Fruit fly (Drosophila melanogaster) whole organism, embryonic: ENCODE measurements around the gene CG8541.

Experiments
- B-H2 ChIP-seq: fragments of 200-800 bp; sonication (Bioruptor generic); optimal IDR thresholded peaks from 2 replicates; lab custom pipeline; 2018; ENCODE audit warnings: missing biosample characterization, mild to moderate bottlenecking, missing genetic modification characterization
- CG3838 ChIP-seq: fragments of 200-800 bp; sonication (Bioruptor generic); optimal IDR thresholded peaks from 3 replicates; lab custom pipeline; 2016; ENCODE audit warnings: missing biosample characterization, missing genetic modification characterization
- CG7839 ChIP-seq: fragments of 200-800 bp; sonication (Bioruptor generic); optimal IDR thresholded peaks from 3 replicates; lab custom pipeline; 2018; ENCODE audit warnings: missing biosample characterization, mild to moderate bottlenecking, missing genetic modification characterization, moderate library complexity
- Eip74EF ChIP-seq, 2 experiments: fragments of 200-800 bp in 1 of 2; fragments of >200 bp in 1 of 2; sonication (Bioruptor generic) in 1 of 2; optimal IDR thresholded peaks; 2 replicates each; lab custom pipeline; 2017 to 2019; ENCODE audit warnings: missing biosample characterization in 2 of 2, missing genetic modification characterization in 2 of 2, mild to moderate bottlenecking in 1 of 2, moderate library complexity in 1 of 2
- MESR4 ChIP-seq: fragments of 200-800 bp; sonication (Bioruptor generic); optimal IDR thresholded peaks from 2 replicates; lab custom pipeline; 2018; ENCODE audit warnings: missing biosample characterization, mild to moderate bottlenecking, missing genetic modification characterization, moderate library complexity
- abd-A ChIP-seq: fragments of 200-800 bp; sonication (Bioruptor generic); optimal IDR thresholded peaks from 3 replicates; lab custom pipeline; 2019; ENCODE audit warnings: missing biosample characterization, mild to moderate bottlenecking, missing genetic modification characterization, moderate library complexity
- ato ChIP-seq: fragments of 200-800 bp; sonication (Bioruptor generic); IDR thresholded peaks from 2 replicates; pipeline ENCODE4 v1.3.6; 2022; ENCODE audit warnings: missing biosample characterization, missing genetic modification characterization; ENCODE audit not compliant: partially characterized antibody
- crc ChIP-seq: fragments of 200-800 bp; sonication (Bioruptor generic); optimal IDR thresholded peaks from 2 replicates; lab custom pipeline; 2016; ENCODE audit warnings: missing biosample characterization, missing genetic modification characterization
- cwo ChIP-seq: fragments of 200-800 bp; sonication (Bioruptor generic); optimal IDR thresholded peaks from 3 replicates; lab custom pipeline; 2017; ENCODE audit warnings: missing biosample characterization, missing genetic modification characterization, mild to moderate bottlenecking, moderate library complexity, missing genetic modification reagents
- disco-r ChIP-seq: fragments of 200-800 bp; sonication (Bioruptor generic); optimal IDR thresholded peaks from 2 replicates; lab custom pipeline; 2016; ENCODE audit warnings: missing biosample characterization, missing genetic modification characterization
- sd ChIP-seq: fragments of 200-800 bp; sonication (Bioruptor generic); optimal IDR thresholded peaks from 3 replicates; lab custom pipeline; 2018; ENCODE audit warnings: missing biosample characterization, mild to moderate bottlenecking, missing genetic modification characterization, moderate library complexity

DNA sequence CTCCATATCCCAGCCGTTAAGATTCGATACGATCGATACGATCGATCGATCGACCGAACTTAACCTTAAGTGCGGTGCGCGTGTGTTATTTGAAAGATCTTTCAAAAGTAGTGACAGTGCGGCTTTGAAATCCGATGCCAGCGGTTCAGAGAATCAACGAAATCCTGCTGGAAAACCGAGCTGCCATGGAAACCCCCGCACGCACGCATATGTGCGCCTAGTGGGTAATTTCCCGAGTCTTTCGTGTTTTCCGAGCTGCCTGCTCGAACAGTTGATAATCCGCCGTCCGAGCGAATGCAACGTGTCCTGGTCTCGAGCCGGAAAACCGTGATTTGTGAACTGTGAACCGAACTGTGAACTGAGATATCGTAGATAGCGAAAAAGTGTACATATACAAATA lies 47.9 kb downstream of the CG8541 start:
- no peak for TF ChIP-seq ato (GFP tag; lab: Robert Waterston, UW)
- no peak for TF ChIP-seq disco-r (GFP tag; lab: Kevin White, UChicago)
- no peak for TF ChIP-seq B-H2 (GFP tag; lab: Kevin White, UChicago)
- TF ChIP-seq MESR4 (GFP tag; lab: Kevin White, UChicago): no peak
- no peak for TF ChIP-seq CG7839 (tag; lab: Kevin White, UChicago)
- TF ChIP-seq abd-A (tag; lab: Kevin White, UChicago): no peak
- TF ChIP-seq sd (tag; lab: Kevin White, UChicago): no peak
- no peak for TF ChIP-seq crc
- no peak for TF ChIP-seq cwo
- no peak for TF ChIP-seq Eip74EF (GFP tag; optimal IDR thresholded peaks at IDR 0.05; lab: Kevin White, UChicago)
- no peak for TF ChIP-seq CG3838 (GFP tag; lab: Kevin White, UChicago)
